Comparison of ENCODE assay signal across 1 fruit fly cellular context in genomic region chr3R:7967347-7967746, dm6.
TF ChIP-seq lines count a peak whose summit lies in the region.

dsx (minus strand) TSS chr3R:7967408.

TF ChIP-seq in whole organism, prepupa, 60 proteins besides CTCF, POLR2A, EP300 and RAD21 (continued from another document):
- no peak for TF ChIP-seq CG34406 (GFP tag; optimal IDR thresholded peaks at IDR 0.05; lab: Kevin White, UChicago)
- TF ChIP-seq CG9139 (GFP tag; optimal IDR thresholded peaks at IDR 0.05; lab: Kevin White, UChicago) = no peak
- TF ChIP-seq CG11762 (GFP tag; optimal IDR thresholded peaks at IDR 0.05; lab: Kevin White, UChicago; ENCODE audit: insufficient read depth) = no peak
- peak; percentile 49 for TF ChIP-seq esn (GFP tag; optimal IDR thresholded peaks at IDR 0.05; lab: Kevin White, UChicago)
- TF ChIP-seq Eip75B (GFP tag; optimal IDR thresholded peaks at IDR 0.05; lab: Kevin White, UChicago) = no peak
- TF ChIP-seq Smox (GFP tag; optimal IDR thresholded peaks at IDR 0.05; lab: Kevin White, UChicago) = peak; percentile 38
- TF ChIP-seq CG32006 (GFP tag; optimal IDR thresholded peaks at IDR 0.05; lab: Kevin White, UChicago) = peak; percentile 67
- no peak for TF ChIP-seq Gug (GFP tag; IDR thresholded peaks at IDR 0.05; lab: Robert Waterston, UW)
- peak; percentile 29 for TF ChIP-seq lz (GFP tag; optimal IDR thresholded peaks at IDR 0.05; lab: Kevin White, UChicago)
- no peak for TF ChIP-seq CG8632 (GFP tag; optimal IDR thresholded peaks at IDR 0.05; lab: Kevin White, UChicago)
- peak; percentile 85 for TF ChIP-seq Eip78C (GFP tag; lab: Kevin White, UChicago)
- no peak for TF ChIP-seq spab (GFP tag; optimal IDR thresholded peaks at IDR 0.05; lab: Kevin White, UChicago)
- peak; percentile 30 for TF ChIP-seq fd59A (GFP tag; optimal IDR thresholded peaks at IDR 0.05; lab: Kevin White, UChicago)
- no peak for TF ChIP-seq CG11294 (GFP tag; IDR thresholded peaks at IDR 0.05; lab: Robert Waterston, UW)
- TF ChIP-seq CG6808 (GFP tag; optimal IDR thresholded peaks at IDR 0.05; lab: Kevin White, UChicago) = peak; percentile 35
- TF ChIP-seq CG16779 (tag; optimal IDR thresholded peaks at IDR 0.05; lab: Kevin White, UChicago) = no peak
- TF ChIP-seq CG31627 (GFP tag; optimal IDR thresholded peaks at IDR 0.05; lab: Kevin White, UChicago) = peak; percentile 49
- no peak for TF ChIP-seq net (GFP tag; optimal IDR thresholded peaks at IDR 0.05; lab: Kevin White, UChicago)
- peak; percentile 16 for TF ChIP-seq CG11902 (GFP tag; optimal IDR thresholded peaks at IDR 0.05; lab: Kevin White, UChicago)
- peak; percentile 5 for TF ChIP-seq topi (GFP tag; optimal IDR thresholded peaks at IDR 0.05; lab: Kevin White, UChicago)
- no peak for TF ChIP-seq Sox14 (GFP tag; optimal IDR thresholded peaks at IDR 0.05; lab: Kevin White, UChicago)
- no peak for TF ChIP-seq vri (GFP tag; optimal IDR thresholded peaks at IDR 0.05; lab: Kevin White, UChicago)
- TF ChIP-seq Sox102F (GFP tag; optimal IDR thresholded peaks at IDR 0.05; lab: Kevin White, UChicago) = no peak
- TF ChIP-seq achi (GFP tag; optimal IDR thresholded peaks at IDR 0.05; lab: Kevin White, UChicago) = no peak
- TF ChIP-seq salr (GFP tag; optimal IDR thresholded peaks at IDR 0.05; lab: Kevin White, UChicago) = peak in 1 of 2 experiments; percentile 72
- no peak for TF ChIP-seq fd85E (GFP tag; optimal IDR thresholded peaks at IDR 0.05; lab: Kevin White, UChicago)
- no peak for TF ChIP-seq Ets21C (GFP tag; optimal IDR thresholded peaks at IDR 0.05; lab: Kevin White, UChicago)
- peak; percentile 5 for TF ChIP-seq acj6 (GFP tag; optimal IDR thresholded peaks at IDR 0.05; lab: Kevin White, UChicago)
- no peak for TF ChIP-seq fkh (GFP tag; optimal IDR thresholded peaks at IDR 0.05; lab: Kevin White, UChicago)
- no peak for TF ChIP-seq CG3032 (tag; optimal IDR thresholded peaks at IDR 0.05; lab: Kevin White, UChicago)
- no peak for TF ChIP-seq Hr39 (GFP tag; optimal IDR thresholded peaks at IDR 0.05; lab: Kevin White, UChicago)
